Worm (Caenorhabditis elegans): ENCODE results near the gene msp-10.

The msp-10 gene

DNA sequence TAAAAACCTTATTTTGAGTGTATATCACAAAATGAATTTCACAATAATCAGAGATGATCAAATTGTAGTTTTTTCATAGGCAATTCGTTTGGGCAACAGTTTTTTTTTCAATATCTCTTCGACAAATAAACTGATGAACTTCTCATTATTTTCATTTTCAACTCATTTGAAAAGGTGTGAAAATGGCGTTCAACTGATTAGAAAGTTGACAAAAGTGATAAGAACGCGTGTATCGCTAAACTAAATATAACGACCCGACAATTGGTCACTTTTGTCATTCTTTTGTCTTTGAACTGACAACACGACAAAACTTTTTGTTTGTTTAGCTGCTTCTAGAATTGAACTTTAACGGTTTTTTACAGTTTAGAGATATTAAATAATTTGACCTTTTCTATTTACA lies 17.5 kb downstream of the msp-10 start:
- TF ChIP-seq elt-2 (tag; optimal IDR thresholded peaks at IDR 0.05) (peak; percentile 5), ceh-88 (GFP tag; IDR thresholded peaks at IDR 0.05) (no peak), C04F5.9 (tag; optimal IDR thresholded peaks at IDR 0.05) (no peak), pqm-1 (tag; optimal IDR thresholded peaks at IDR 0.05) (no peak), mab-9 (GFP tag; IDR thresholded peaks at IDR 0.05) (no peak)

DNA sequence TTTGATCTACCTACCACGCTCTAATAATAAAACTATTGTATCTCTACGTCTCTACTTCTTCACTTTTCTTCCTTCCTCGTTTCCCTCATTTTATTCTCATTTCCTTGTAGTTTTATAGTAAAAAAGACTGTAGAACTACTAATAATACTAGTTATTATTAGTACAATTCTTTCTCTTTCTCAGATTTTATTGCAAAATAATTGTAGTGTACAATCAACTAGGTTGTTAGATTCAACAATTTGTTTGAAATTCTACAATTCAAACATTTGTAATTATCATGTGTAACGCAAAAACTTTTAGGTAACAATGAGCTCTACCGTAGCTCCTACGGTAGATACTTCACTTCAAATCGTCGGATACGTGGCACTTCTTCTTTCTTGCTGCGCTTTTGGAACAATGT lies 18.3 kb downstream of the msp-10 start, which contains the start of gene K07F5.12:
Gene K07F5.12 (plus strand): TSS at position 301 of the 400 bp plus-strand sequence.
- TF ChIP-seq nhr-12 (tag; optimal IDR thresholded peaks at IDR 0.05): no peak
- no peak for TF ChIP-seq nhr-71 (tag; optimal IDR thresholded peaks at IDR 0.05)
- no peak for TF ChIP-seq nhr-85 (tag)
- TF ChIP-seq lin-14 (GFP tag; optimal IDR thresholded peaks at IDR 0.05): no peak
- TF ChIP-seq mab-9 (GFP tag; IDR thresholded peaks at IDR 0.05): no peak
- TF ChIP-seq sox-4 (tag; optimal IDR thresholded peaks at IDR 0.05): no peak
- no peak for TF ChIP-seq hlh-17 (GFP tag; optimal IDR thresholded peaks at IDR 0.05; ENCODE audit: borderline replicate concordance)
- TF ChIP-seq efl-1 (optimal IDR thresholded peaks at IDR 0.05): no peak
- no peak for TF ChIP-seq efl-1 (GFP tag; optimal IDR thresholded peaks at IDR 0.05 in 1 of 2)
- no peak for TF ChIP-seq sptf-1 (tag; optimal IDR thresholded peaks at IDR 0.05)
- no peak for TF ChIP-seq aly-2 (tag; optimal IDR thresholded peaks at IDR 0.05)
- no peak for TF ChIP-seq grh-1 (GFP tag; IDR thresholded peaks at IDR 0.05)
- no peak for TF ChIP-seq pqm-1 (tag; optimal IDR thresholded peaks at IDR 0.05)
- TF ChIP-seq fkh-10 (GFP tag; optimal IDR thresholded peaks at IDR 0.05): no peak
- TF ChIP-seq mdl-1 (tag; optimal IDR thresholded peaks at IDR 0.05): no peak
- TF ChIP-seq isw-1 (GFP tag; IDR thresholded peaks at IDR 0.05): no peak
- TF ChIP-seq egl-27 (tag; optimal IDR thresholded peaks at IDR 0.05): no peak
- TF ChIP-seq ztf-4 (tag; optimal IDR thresholded peaks at IDR 0.05): no peak

DNA sequence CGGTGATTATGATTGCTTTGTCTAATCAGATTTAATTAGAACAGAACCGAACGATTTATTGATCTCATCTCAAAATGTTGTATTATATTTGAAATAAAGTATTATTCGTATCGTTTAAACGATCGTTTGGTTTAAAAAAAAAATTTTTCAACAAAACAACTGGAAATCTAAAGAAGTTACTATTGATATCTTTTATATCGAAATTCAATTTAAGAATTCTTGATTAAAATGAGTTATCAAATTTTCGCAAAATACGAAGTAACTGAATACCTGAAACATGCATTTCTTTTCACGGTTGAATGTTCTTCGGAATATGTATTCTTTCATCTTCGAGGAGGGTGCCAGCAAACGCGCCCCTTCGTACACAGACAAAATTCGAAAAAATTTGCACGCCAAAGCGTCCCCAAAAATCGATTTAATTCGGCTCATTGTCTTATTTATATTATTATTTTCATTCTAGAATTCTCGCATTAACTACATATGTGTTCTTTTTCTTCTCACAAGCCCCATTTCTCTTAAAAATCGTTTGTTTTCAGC lies 20.6 kb downstream of the msp-10 start, which contains the start of gene npp-1:
Gene npp-1 (plus strand): TSS at position 537 of the 537 bp plus-strand sequence.
- peak; percentile 37 for TF ChIP-seq lin-15B (tag; optimal IDR thresholded peaks at IDR 0.05)
- no peak for TF ChIP-seq hlh-17 (GFP tag; optimal IDR thresholded peaks at IDR 0.05; ENCODE audit: borderline replicate concordance)
- no peak for TF ChIP-seq fkh-4 (tag; optimal IDR thresholded peaks at IDR 0.05; ENCODE audit: borderline replicate concordance)
- TF ChIP-seq nhr-11 (tag; optimal IDR thresholded peaks at IDR 0.05): no peak
- TF ChIP-seq ceh-82 (tag; optimal IDR thresholded peaks at IDR 0.05): peak in 1 of 3 experiments; percentile 20
- TF ChIP-seq nhr-19 (GFP tag; conservative IDR thresholded peaks at IDR 0.05): no peak
- no peak for TF ChIP-seq xbp-1 (tag; optimal IDR thresholded peaks at IDR 0.05)
- TF ChIP-seq swsn-7 (tag; optimal IDR thresholded peaks at IDR 0.05): no peak
- no peak for TF ChIP-seq ets-5 (GFP tag; IDR thresholded peaks at IDR 0.05)
- TF ChIP-seq ceh-88 (GFP tag; IDR thresholded peaks at IDR 0.05): no peak
- TF ChIP-seq lin-39 (tag; optimal IDR thresholded peaks at IDR 0.05): no peak
- no peak for TF ChIP-seq hpl-2 (GFP tag; optimal IDR thresholded peaks at IDR 0.05)
- TF ChIP-seq jun-1 (tag; optimal IDR thresholded peaks at IDR 0.05): no peak
- no peak for TF ChIP-seq tlp-1 (tag; optimal IDR thresholded peaks at IDR 0.05)
- TF ChIP-seq unc-86 (tag; optimal IDR thresholded peaks at IDR 0.05): no peak
- no peak for TF ChIP-seq efl-3 (GFP tag; optimal IDR thresholded peaks at IDR 0.05)
- no peak for TF ChIP-seq alr-1 (tag; optimal IDR thresholded peaks at IDR 0.05; ENCODE audit: borderline replicate concordance)
- no peak for TF ChIP-seq nhr-28 (tag; optimal IDR thresholded peaks at IDR 0.05)
- TF ChIP-seq elt-2 (tag; optimal IDR thresholded peaks at IDR 0.05): no peak
- no peak for TF ChIP-seq nhr-76 (tag; optimal IDR thresholded peaks at IDR 0.05)
- peak in 1 of 2 experiments; percentile 70 for TF ChIP-seq lsy-2 (tag; optimal IDR thresholded peaks at IDR 0.05)
- TF ChIP-seq sptf-1 (tag; optimal IDR thresholded peaks at IDR 0.05): no peak
- no peak for TF ChIP-seq mab-9 (GFP tag; IDR thresholded peaks at IDR 0.05)
- TF ChIP-seq nhr-12 (tag; optimal IDR thresholded peaks at IDR 0.05): no peak
- no peak for TF ChIP-seq nhr-47 (tag; optimal IDR thresholded peaks at IDR 0.05)
- no peak for TF ChIP-seq C34B4.2 (tag; optimal IDR thresholded peaks at IDR 0.05)
- TF ChIP-seq C16A3.4 (tag; optimal IDR thresholded peaks at IDR 0.05): peak; percentile 79
- TF ChIP-seq efl-1 (optimal IDR thresholded peaks at IDR 0.05): peak; percentile 62 to 72
- peak; percentile 56 to 90 for TF ChIP-seq efl-1 (GFP tag; optimal IDR thresholded peaks at IDR 0.05 in 1 of 2)
- no peak for TF ChIP-seq nhr-71 (tag; optimal IDR thresholded peaks at IDR 0.05)
- TF ChIP-seq blmp-1 (tag; optimal IDR thresholded peaks at IDR 0.05): peak; percentile 36
- TF ChIP-seq skn-1 (tag; optimal IDR thresholded peaks at IDR 0.05): no peak
- no peak for TF ChIP-seq ceh-90 (tag; optimal IDR thresholded peaks at IDR 0.05)
- peak in 1 of 6 experiments; percentile 24 for TF ChIP-seq elt-3 (tag; optimal IDR thresholded peaks at IDR 0.05)
- no peak for TF ChIP-seq snu-23 (GFP tag; optimal IDR thresholded peaks at IDR 0.05)
- TF ChIP-seq mdl-1 (tag; optimal IDR thresholded peaks at IDR 0.05): no peak
- no peak for TF ChIP-seq sup-37 (GFP tag; optimal IDR thresholded peaks at IDR 0.05)

Data from whole organism, L1 larva.